Worm (Caenorhabditis elegans): ENCODE data around the gene mrpl-30.

mrpl-30 gene

ce11 chrIII:2401126-2402123, 9.3 kb downstream of the mrpl-30 start, which contains the start of the genes cic-1 and strm-1:
cic-1 (minus strand) TSS chrIII:2401221.
strm-1 (plus strand) TSS chrIII:2402070.
- TF ChIP-seq sox-4 (tag; optimal IDR thresholded peaks at IDR 0.05) (no peak), rnt-1 (tag; optimal IDR thresholded peaks at IDR 0.05) (no peak), Y22D7AL.16 (tag; optimal IDR thresholded peaks at IDR 0.05) (no peak), ceh-48 (tag; optimal IDR thresholded peaks at IDR 0.05) (peak; percentile 62), ttx-3 (tag; optimal IDR thresholded peaks at IDR 0.05) (no peak), lin-11 (tag; optimal IDR thresholded peaks at IDR 0.05) (no peak), sox-2 (GFP tag; IDR thresholded peaks at IDR 0.05) (no peak), ceh-19 (GFP tag; optimal IDR thresholded peaks at IDR 0.05) (no peak), nfya-1 (tag; optimal IDR thresholded peaks at IDR 0.05) (peak; percentile 20), fkh-6 (tag; optimal IDR thresholded peaks at IDR 0.05) (no peak), ama-1 (optimal IDR thresholded peaks at IDR 0.05) (no peak), unc-42 (tag; optimal IDR thresholded peaks at IDR 0.05) (peak; percentile 13), hlh-30 (tag; optimal IDR thresholded peaks at IDR 0.05; ENCODE audit: insufficient read depth) (no peak), dmd-4 (tag; optimal IDR thresholded peaks at IDR 0.05; ENCODE audit: borderline replicate concordance) (no peak), gmeb-2 (tag; optimal IDR thresholded peaks at IDR 0.05) (no peak)

ce11 chrIII:2393666-2394154, 17.1 kb downstream of the mrpl-30 start:
- TF ChIP-seq gmeb-2 (tag; optimal IDR thresholded peaks at IDR 0.05) (no peak), ceh-45 (GFP tag; IDR thresholded peaks at IDR 0.05) (no peak)

ce11 chrIII:2391704-2392103, 19.1 kb downstream of the mrpl-30 start:
- TF ChIP-seq zip-5 (tag; optimal IDR thresholded peaks at IDR 0.05) (no peak), nfya-1 (tag; optimal IDR thresholded peaks at IDR 0.05) (no peak), sdc-2 (tag; optimal IDR thresholded peaks at IDR 0.05) (no peak), pha-4 (tag; optimal IDR thresholded peaks at IDR 0.05) (no peak), C38D4.7 (GFP tag; optimal IDR thresholded peaks at IDR 0.05) (no peak), unc-42 (tag; optimal IDR thresholded peaks at IDR 0.05) (peak; percentile 83)

ce11 chrIII:2386483-2386882, 24.3 kb downstream of the mrpl-30 start, which contains the start of gene H14E04.3:
H14E04.3 (minus strand) TSS chrIII:2386583.
- TF ChIP-seq K09A11.1 (tag; optimal IDR thresholded peaks at IDR 0.05; ENCODE audit: insufficient read depth): no peak
- no peak for TF ChIP-seq sox-4 (tag; optimal IDR thresholded peaks at IDR 0.05)
- TF ChIP-seq ceh-9 (tag; optimal IDR thresholded peaks at IDR 0.05): no peak
- no peak for TF ChIP-seq che-1 (tag; optimal IDR thresholded peaks at IDR 0.05)
- TF ChIP-seq rnt-1 (tag; optimal IDR thresholded peaks at IDR 0.05): no peak

- TF ChIP-seq ceh-48 (tag; optimal IDR thresholded peaks at IDR 0.05) (peak; percentile 42), ceh-24 (tag; optimal IDR thresholded peaks at IDR 0.05) (no peak)
Measured at ce11 chrIII:2384364-2384763, 26.4 kb downstream of the mrpl-30 start.

ce11 chrIII:2375918-2376317, 34.9 kb downstream of the mrpl-30 start, which contains the start of gene H14E04.2:
H14E04.2 (plus strand) TSS chrIII:2376193.
- TF ChIP-seq ceh-48 (tag; optimal IDR thresholded peaks at IDR 0.05) (peak; percentile 89), nfya-1 (tag; optimal IDR thresholded peaks at IDR 0.05) (peak; percentile 47), ceh-31 (tag; optimal IDR thresholded peaks at IDR 0.05) (peak; percentile 3), T23F11.4 (GFP tag; optimal IDR thresholded peaks at IDR 0.05) (no peak), unc-3 (GFP tag; conservative IDR thresholded peaks at IDR 0.05) (no peak), unc-3 (tag; optimal IDR thresholded peaks at IDR 0.05) (peak; percentile 13), unc-42 (tag; optimal IDR thresholded peaks at IDR 0.05) (peak; percentile 28)

Measured in whole organism, late embryonic.